Fruit fly (Drosophila melanogaster) Kc167 (cell line): ENCODE measurements around the gene Aef1.

Experiments used
- Myc ChIP-seq: fragments of >200 bp; optimal IDR thresholded peaks from 2 replicates; lab custom pipeline; 2017; ENCODE audit warnings: missing external identifiers
- Sin3A ChIP-seq: fragments of >200 bp; optimal IDR thresholded peaks from 2 replicates; lab custom pipeline; 2018; ENCODE audit warnings: missing external identifiers
- h ChIP-seq: fragments of >200 bp; optimal IDR thresholded peaks from 3 replicates; lab custom pipeline; 2018; ENCODE audit warnings: missing external identifiers
- insv ChIP-seq: fragments of >200 bp; optimal IDR thresholded peaks from 3 replicates; lab custom pipeline; 2018; ENCODE audit warnings: missing external identifiers
- psq ChIP-seq: fragments of >200 bp; optimal IDR thresholded peaks from 2 replicates; lab custom pipeline; 2017; ENCODE audit warnings: missing external identifiers
- ttk ChIP-seq: sonication (Bioruptor generic); optimal IDR thresholded peaks from 2 replicates; lab custom pipeline; 2017; ENCODE audit warnings: missing external identifiers

Aef1 gene

dm6 chr3L:21458736-21459135 is 25.5 kb downstream of the Aef1 start:
- TF ChIP-seq insv (lab: Kevin White, UChicago) (no peak), h (lab: Kevin White, UChicago) (no peak), ttk (lab: Kevin White, UChicago) (no peak), Myc (lab: Kevin White, UChicago) (no peak), psq (lab: Kevin White, UChicago) (no peak), Sin3A (lab: Kevin White, UChicago) (no peak)

dm6 chr3L:21460149-21460873 is 27.1 kb downstream of the Aef1 start:
- no peak for TF ChIP-seq Sin3A (lab: Kevin White, UChicago)
- no peak for TF ChIP-seq ttk (lab: Kevin White, UChicago)

dm6 chr3L:21462860-21463259 is 29.6 kb downstream of the Aef1 start:
- TF ChIP-seq Sin3A (lab: Kevin White, UChicago) (no peak), insv (lab: Kevin White, UChicago) (no peak), h (lab: Kevin White, UChicago) (no peak), Myc (lab: Kevin White, UChicago) (no peak), ttk (lab: Kevin White, UChicago) (no peak), psq (lab: Kevin White, UChicago) (no peak)

- no peak for TF ChIP-seq h (lab: Kevin White, UChicago)
- no peak for TF ChIP-seq psq (lab: Kevin White, UChicago)
- TF ChIP-seq Sin3A (lab: Kevin White, UChicago) = no peak
- TF ChIP-seq ttk (lab: Kevin White, UChicago) = no peak
- no peak for TF ChIP-seq Myc (lab: Kevin White, UChicago)
- no peak for TF ChIP-seq insv (lab: Kevin White, UChicago)
These were observed 31.0 kb downstream of the Aef1 start for dm6 chr3L:21464240-21464639.

dm6 chr3L:21465261-21466112 is 32.3 kb downstream of the Aef1 start:
- TF ChIP-seq ttk (lab: Kevin White, UChicago) (no peak), psq (lab: Kevin White, UChicago) (no peak), insv (lab: Kevin White, UChicago) (no peak), Myc (lab: Kevin White, UChicago) (no peak), Sin3A (lab: Kevin White, UChicago) (no peak)

- no peak for TF ChIP-seq psq (lab: Kevin White, UChicago)
- no peak for TF ChIP-seq Myc (lab: Kevin White, UChicago)
- TF ChIP-seq Sin3A (lab: Kevin White, UChicago) = no peak
- TF ChIP-seq ttk (lab: Kevin White, UChicago) = no peak
- TF ChIP-seq insv (lab: Kevin White, UChicago) = no peak
- TF ChIP-seq h (lab: Kevin White, UChicago) = no peak
These were observed 38.7 kb downstream of the Aef1 start for dm6 chr3L:21471895-21472294.

dm6 chr3L:21476429-21477006 is 43.3 kb downstream of the Aef1 start, which contains the start of gene croc:
Gene croc (minus strand): TSS chr3L:21476479.
- no peak for TF ChIP-seq Myc (lab: Kevin White, UChicago)
- TF ChIP-seq psq (lab: Kevin White, UChicago) = no peak
- TF ChIP-seq insv (lab: Kevin White, UChicago) = no peak
- TF ChIP-seq h (lab: Kevin White, UChicago) = no peak
- TF ChIP-seq ttk (lab: Kevin White, UChicago) = no peak
- TF ChIP-seq Sin3A (lab: Kevin White, UChicago) = no peak

- no peak for TF ChIP-seq Myc (lab: Kevin White, UChicago)
- no peak for TF ChIP-seq psq (lab: Kevin White, UChicago)
- TF ChIP-seq Sin3A (lab: Kevin White, UChicago) = no peak
- no peak for TF ChIP-seq insv (lab: Kevin White, UChicago)
- TF ChIP-seq ttk (lab: Kevin White, UChicago) = no peak
- TF ChIP-seq h (lab: Kevin White, UChicago) = no peak
These were observed 44.6 kb downstream of the Aef1 start for dm6 chr3L:21477866-21478265.

- TF ChIP-seq insv (lab: Kevin White, UChicago) (no peak), psq (lab: Kevin White, UChicago) (no peak), ttk (lab: Kevin White, UChicago) (no peak), Myc (lab: Kevin White, UChicago) (no peak), h (lab: Kevin White, UChicago) (no peak), Sin3A (lab: Kevin White, UChicago) (no peak)
These were observed 46.4 kb downstream of the Aef1 start for dm6 chr3L:21479636-21480035.

- TF ChIP-seq Myc (lab: Kevin White, UChicago) (no peak), Sin3A (lab: Kevin White, UChicago) (no peak)
These were observed 48.9 kb downstream of the Aef1 start for dm6 chr3L:21482100-21482499.

dm6 chr3L:21483837-21484236 is 50.6 kb downstream of the Aef1 start:
- TF ChIP-seq psq (lab: Kevin White, UChicago) (no peak), h (lab: Kevin White, UChicago) (no peak)
